Worm (Caenorhabditis elegans): ENCODE measurements around the gene gur-4.

DNA sequence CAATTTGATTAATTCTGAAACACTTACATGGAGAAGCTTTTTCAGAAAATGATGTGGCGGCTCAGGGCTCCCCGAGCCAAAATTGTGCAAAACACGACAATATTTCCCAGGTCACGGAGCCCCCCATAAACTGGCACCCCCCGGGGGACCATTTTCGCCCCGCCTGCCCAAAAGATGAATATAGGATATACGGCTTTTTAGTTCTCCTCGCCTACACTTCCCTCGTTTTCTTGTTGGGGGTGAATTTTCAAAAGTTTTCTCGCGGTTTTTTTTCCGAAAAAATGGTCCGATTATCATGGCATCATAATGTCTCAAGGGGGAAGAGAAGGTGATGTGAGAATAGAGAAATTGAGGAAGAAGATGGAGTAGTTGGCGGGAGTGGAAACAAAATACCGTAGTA, 17.5 kb downstream of the gur-4 start, which contains the start of gene K09E4.4:
- TF ChIP-seq snpc-4 (GFP tag; optimal IDR thresholded peaks at IDR 0.05) (no peak), snpc-4 (tag; optimal IDR thresholded peaks at IDR 0.05) (no peak), dpl-1 (GFP tag; optimal IDR thresholded peaks at IDR 0.05) (no peak), athp-1 (tag; optimal IDR thresholded peaks at IDR 0.05) (no peak), nhr-90 (tag; optimal IDR thresholded peaks at IDR 0.05) (no peak), T26A5.8 (tag; optimal IDR thresholded peaks at IDR 0.05) (no peak), fkh-3 (tag; optimal IDR thresholded peaks at IDR 0.05) (no peak), rcor-1 (GFP tag; IDR thresholded peaks at IDR 0.05) (no peak), attf-5 (GFP tag; optimal IDR thresholded peaks at IDR 0.05) (no peak), tlf-1 (GFP tag; optimal IDR thresholded peaks at IDR 0.05) (no peak), zfh-2 (GFP tag; conservative IDR thresholded peaks at IDR 0.05) (no peak), him-1 (tag; optimal IDR thresholded peaks at IDR 0.05) (no peak), ztf-25 (GFP tag; IDR thresholded peaks at IDR 0.05) (no peak), pha-4 (tag; optimal IDR thresholded peaks at IDR 0.05) (no peak), sea-2 (GFP tag; IDR thresholded peaks at IDR 0.05) (no peak)

Data from whole organism, young adult.